Fruit fly (Drosophila melanogaster) whole organism, embryonic: ENCODE measurements around the gene CG18063.

Source experiments
- Aef1 ChIP-seq: fragments of 200-800 bp; sonication (Bioruptor generic); IDR thresholded peaks from 3 replicates; pipeline ENCODE4 v1.3.6; 2022; ENCODE audit warnings: missing biosample characterization, missing genetic modification characterization
- Blimp-1 ChIP-seq: fragments of 200-800 bp; sonication (Bioruptor generic); optimal IDR thresholded peaks from 3 replicates; lab custom pipeline; 2018; ENCODE audit warnings: missing biosample characterization, missing genetic modification characterization, mild to moderate bottlenecking, moderate library complexity, missing genetic modification reagents
- CG10654 ChIP-seq: fragments of 200-800 bp; sonication (Bioruptor generic); optimal IDR thresholded peaks from 2 replicates; lab custom pipeline; 2016; ENCODE audit warnings: missing biosample characterization, missing genetic modification characterization
- CG12071 ChIP-seq: fragments of 200-800 bp; sonication (Bioruptor generic); optimal IDR thresholded peaks from 3 replicates; lab custom pipeline; 2018; ENCODE audit warnings: missing biosample characterization, mild to moderate bottlenecking, missing genetic modification characterization
- CG12155 ChIP-seq: fragments of 200-800 bp; sonication (Bioruptor generic); optimal IDR thresholded peaks from 3 replicates; lab custom pipeline; 2016; ENCODE audit warnings: missing biosample characterization, missing genetic modification characterization
- CG13424 ChIP-seq: fragments of 200-800 bp; sonication (Bioruptor generic); optimal IDR thresholded peaks from 2 replicates; lab custom pipeline; 2019; ENCODE audit warnings: missing biosample characterization, mild to moderate bottlenecking, missing genetic modification characterization, moderate library complexity
- CG14014 ChIP-seq: fragments of 200-800 bp; sonication (Bioruptor generic); IDR thresholded peaks from 2 replicates; pipeline ENCODE4 v1.3.6; 2022; ENCODE audit warnings: missing biosample characterization, missing genetic modification characterization
- CG14710 ChIP-seq: fragments of 200-800 bp; sonication (Bioruptor generic); optimal IDR thresholded peaks from 3 replicates; lab custom pipeline; 2019; ENCODE audit warnings: missing biosample characterization, mild to moderate bottlenecking, missing genetic modification characterization, moderate library complexity
- CG15479 ChIP-seq: fragments of 200-800 bp; sonication (Bioruptor generic); optimal IDR thresholded peaks from 3 replicates; lab custom pipeline; 2019; ENCODE audit warnings: missing biosample characterization, mild to moderate bottlenecking, missing genetic modification characterization, moderate library complexity
- CG16779 ChIP-seq: fragments of 200-800 bp; sonication (Bioruptor generic); IDR thresholded peaks from 2 replicates; pipeline ENCODE4 v1.3.6; 2022; ENCODE audit warnings: missing biosample characterization, missing genetic modification characterization
- CG17385 ChIP-seq: fragments of 200-800 bp; sonication (Bioruptor generic); optimal IDR thresholded peaks from 3 replicates; lab custom pipeline; 2018; ENCODE audit warnings: missing biosample characterization, mild to moderate bottlenecking, missing genetic modification characterization
- CG17568 ChIP-seq: fragments of 200-800 bp; sonication (Bioruptor generic); optimal IDR thresholded peaks from 2 replicates; lab custom pipeline; 2018; ENCODE audit warnings: missing biosample characterization, mild to moderate bottlenecking, missing genetic modification characterization, moderate library complexity
- CG17802 ChIP-seq: fragments of 200-800 bp; sonication (Bioruptor generic); optimal IDR thresholded peaks from 2 replicates; lab custom pipeline; 2018; ENCODE audit warnings: missing biosample characterization, mild to moderate bottlenecking, missing genetic modification characterization, moderate library complexity
- CG1832 ChIP-seq: fragments of 200-800 bp; sonication (Bioruptor generic); optimal IDR thresholded peaks from 2 replicates; lab custom pipeline; 2017; ENCODE audit warnings: missing biosample characterization, mild to moderate bottlenecking, missing genetic modification characterization, inconsistent platforms
- CG3163 ChIP-seq: fragments of 200-800 bp; sonication (Bioruptor generic); optimal IDR thresholded peaks from 3 replicates; lab custom pipeline; 2016; ENCODE audit warnings: missing biosample characterization, missing genetic modification characterization
- CG32772 ChIP-seq: fragments of 200-800 bp; sonication (Bioruptor generic); IDR thresholded peaks from 2 replicates; pipeline ENCODE4 v1.3.6; 2022; ENCODE audit warnings: missing biosample characterization, missing genetic modification characterization
- CG3407 ChIP-seq: fragments of 200-800 bp; sonication (Bioruptor generic); optimal IDR thresholded peaks from 2 replicates; lab custom pipeline; 2018; ENCODE audit warnings: missing biosample characterization, mild to moderate bottlenecking, missing genetic modification characterization
- CG3726 ChIP-seq: fragments of 200-800 bp; sonication (Bioruptor generic); IDR thresholded peaks from 3 replicates; pipeline ENCODE4, ENCODE4 v1.3.6; 2022; ENCODE audit warnings: missing biosample characterization, missing genetic modification characterization
- CG4730 ChIP-seq: fragments of 200-800 bp; sonication (Bioruptor generic); IDR thresholded peaks from 2 replicates; pipeline ENCODE4 v1.3.6; 2022; ENCODE audit warnings: missing biosample characterization, missing genetic modification characterization
- CG6791 ChIP-seq: fragments of 200-800 bp; sonication (Bioruptor generic); IDR thresholded peaks from 3 replicates; pipeline ENCODE4 v1.3.6; 2022; ENCODE audit warnings: missing biosample characterization, missing genetic modification characterization; ENCODE audit not compliant: partially characterized antibody
- CG7745 ChIP-seq: fragments of 200-800 bp; sonication (Bioruptor generic); optimal IDR thresholded peaks from 2 replicates; lab custom pipeline; 2018; ENCODE audit warnings: missing biosample characterization, mild to moderate bottlenecking, missing genetic modification characterization, moderate library complexity
- CG7928 ChIP-seq: fragments of 200-800 bp; sonication (Bioruptor generic); optimal IDR thresholded peaks from 2 replicates; lab custom pipeline; 2017; ENCODE audit warnings: missing biosample characterization, mild to moderate bottlenecking, missing genetic modification characterization
- CG7963 ChIP-seq: fragments of 200-800 bp; sonication (Bioruptor generic); IDR thresholded peaks from 3 replicates; pipeline ENCODE4 v1.3.6; 2022; ENCODE audit warnings: missing biosample characterization, missing genetic modification characterization; ENCODE audit not compliant: partially characterized antibody
- CG7987 ChIP-seq: fragments of 200-800 bp; sonication (Bioruptor generic); optimal IDR thresholded peaks from 2 replicates; lab custom pipeline; 2018; ENCODE audit warnings: missing biosample characterization, mild to moderate bottlenecking, missing genetic modification characterization, moderate library complexity
- CG8290 ChIP-seq, 3 experiments: fragments of 200-800 bp; sonication (Bioruptor generic); optimal IDR thresholded peaks; 2 replicates each; lab custom pipeline; 2016 to 2019; ENCODE audit warnings: missing biosample characterization in 3 of 3, missing genetic modification characterization in 3 of 3, mild to moderate bottlenecking in 2 of 3, moderate library complexity in 1 of 3
- CG8359 ChIP-seq: fragments of 200-800 bp; sonication (Bioruptor generic); optimal IDR thresholded peaks from 2 replicates; lab custom pipeline; 2017; ENCODE audit warnings: missing biosample characterization, mild to moderate bottlenecking, missing genetic modification characterization, borderline replicate concordance
- CG8924 ChIP-seq: fragments of 200-800 bp; optimal IDR thresholded peaks from 3 replicates; lab custom pipeline; 2019; ENCODE audit warnings: missing biosample characterization, mild to moderate bottlenecking, missing genetic modification characterization, moderate library complexity
- CG9876 ChIP-seq: fragments of 200-800 bp; sonication (Bioruptor generic); optimal IDR thresholded peaks from 2 replicates; lab custom pipeline; 2016; ENCODE audit warnings: missing biosample characterization, missing genetic modification characterization
- CoRest ChIP-seq: fragments of 200-800 bp; sonication (Bioruptor generic); optimal IDR thresholded peaks from 3 replicates; lab custom pipeline; 2018; ENCODE audit warnings: missing biosample characterization, mild to moderate bottlenecking, missing genetic modification characterization, moderate library complexity
- Dip2 ChIP-seq: fragments of 200-800 bp; sonication (Bioruptor generic); IDR thresholded peaks from 2 replicates; pipeline ENCODE4 v1.3.6; 2022; ENCODE audit warnings: missing biosample characterization, missing genetic modification characterization
- Dip3 ChIP-seq: fragments of 200-800 bp; sonication (Bioruptor generic); optimal IDR thresholded peaks from 3 replicates; lab custom pipeline; 2016; ENCODE audit warnings: missing biosample characterization, missing genetic modification characterization
- Ets65A ChIP-seq: fragments of 200-800 bp; sonication (Bioruptor generic); peaks from one replicate; lab custom pipeline; 2016; ENCODE audit warnings: missing biosample characterization, missing genetic modification characterization
- Ets97D ChIP-seq: fragments of 200-800 bp; sonication (Bioruptor generic); optimal IDR thresholded peaks from 3 replicates; lab custom pipeline; 2016; ENCODE audit warnings: missing biosample characterization, missing genetic modification characterization
- Hr3 ChIP-seq: fragments of 200-800 bp; sonication (Bioruptor generic); optimal IDR thresholded peaks from 3 replicates; lab custom pipeline; 2016; ENCODE audit warnings: missing biosample characterization, missing genetic modification characterization
- NC2β ChIP-seq: fragments of 200-800 bp; sonication (Bioruptor generic); optimal IDR thresholded peaks from 2 replicates; lab custom pipeline; 2016; ENCODE audit warnings: missing biosample characterization, missing genetic modification characterization
- Rx ChIP-seq: fragments of 200-800 bp; sonication (Bioruptor generic); IDR thresholded peaks from 2 replicates; pipeline ENCODE4 v1.3.6; 2022; ENCODE audit warnings: missing biosample characterization, missing genetic modification characterization
- Sry-β ChIP-seq: fragments of 200-800 bp; sonication (Bioruptor generic); optimal IDR thresholded peaks from 2 replicates; lab custom pipeline; 2018; ENCODE audit warnings: missing biosample characterization, mild to moderate bottlenecking, missing genetic modification characterization, moderate library complexity
- Sry-δ ChIP-seq: fragments of 200-800 bp; sonication (Bioruptor generic); optimal IDR thresholded peaks from 2 replicates; lab custom pipeline; 2016; ENCODE audit warnings: missing biosample characterization, missing genetic modification characterization
- gcm ChIP-seq: fragments of 200-800 bp; sonication (Bioruptor generic); optimal IDR thresholded peaks from 2 replicates; lab custom pipeline; 2019; ENCODE audit warnings: missing biosample characterization, mild to moderate bottlenecking, missing genetic modification characterization, moderate library complexity
- gcm2 ChIP-seq: fragments of 200-800 bp; sonication (Bioruptor generic); optimal IDR thresholded peaks from 2 replicates; lab custom pipeline; 2016; ENCODE audit warnings: missing biosample characterization, missing genetic modification characterization
- insv ChIP-seq, 2 experiments: fragments of 200-800 bp; sonication (Bioruptor generic); optimal IDR thresholded peaks; 3 replicates each; lab custom pipeline; 2016 to 2018; ENCODE audit warnings: missing biosample characterization in 2 of 2, missing genetic modification characterization in 2 of 2
- oc ChIP-seq: fragments of 200-800 bp; sonication (Bioruptor generic); optimal IDR thresholded peaks from 2 replicates; lab custom pipeline; 2018; ENCODE audit warnings: missing biosample characterization, mild to moderate bottlenecking, missing genetic modification characterization, moderate library complexity
- onecut ChIP-seq: fragments of 200-800 bp; sonication (Bioruptor generic); IDR thresholded peaks from 2 replicates; pipeline ENCODE4 v1.3.6; 2022; ENCODE audit warnings: missing biosample characterization, missing genetic modification characterization
- pan ChIP-seq, 4 experiments: fragments of >200 bp in 3 of 4; fragments of 200-800 bp in 1 of 4; sonication (Bioruptor generic) in 1 of 4; optimal IDR thresholded peaks in 3 of 4; IDR thresholded peaks in 1 of 4; 2 replicates each; pipeline versions ENCODE4 v1.3.6 to Lab custom; 2017 to 2022; ENCODE audit warnings: missing biosample characterization in 2 of 4, missing genetic modification characterization in 2 of 4, mixed read lengths in 1 of 4
- sim ChIP-seq: fragments of 200-800 bp; sonication (Bioruptor generic); IDR thresholded peaks from 2 replicates; pipeline ENCODE4 v1.3.6; 2022; ENCODE audit warnings: missing biosample characterization, missing genetic modification characterization
- so ChIP-seq: fragments of 200-800 bp; sonication (Bioruptor generic); IDR thresholded peaks from 3 replicates; pipeline ENCODE4 v1.3.6; 2022; ENCODE audit warnings: missing biosample characterization, missing genetic modification characterization
- trh ChIP-seq: fragments of 200-800 bp; sonication (Bioruptor generic); optimal IDR thresholded peaks from 2 replicates; lab custom pipeline; 2016; ENCODE audit warnings: missing biosample characterization, missing genetic modification characterization

CG18063 gene

dm6 chr2L:15912008-15912900 lies 45.4 kb upstream of the CG18063 start (continued):
- TF ChIP-seq Dip2 (GFP tag; lab: Robert Waterston, UW) (no peak), oc (peak; percentile 97), CG7963 (no peak), CG17568 (GFP tag; lab: Kevin White, UChicago) (peak; percentile 72), CG1832 (GFP tag; lab: Kevin White, UChicago) (no peak), CG32772 (peak; percentile 89), CG12155 (peak; percentile 87), CoRest (tag; lab: Kevin White, UChicago) (peak; percentile 99), CG13424 (tag; lab: Kevin White, UChicago) (peak; percentile 96), Ets97D (GFP tag; lab: Kevin White, UChicago) (no peak), so (GFP tag; lab: Robert Waterston, UW) (peak; percentile 48; the same call in 2 of the 3 replicates), CG3163 (GFP tag; lab: Kevin White, UChicago) (no peak), CG7987 (GFP tag; lab: Kevin White, UChicago) (peak; percentile 92), CG3726 (GFP tag; lab: Robert Waterston, UW) (peak; percentile 90), CG9876 (GFP tag; lab: Kevin White, UChicago) (no peak), Blimp-1 (GFP tag; lab: Kevin White, UChicago) (no peak), CG14014 (peak; percentile 89), Ets65A (no peak), CG14710 (tag; lab: Kevin White, UChicago) (peak; percentile 87), pan (optimal IDR thresholded peaks at IDR 0.05; lab: Kevin White, UChicago) (no peak), pan (GFP tag; optimal IDR thresholded peaks at IDR 0.05 in 1 of 2, IDR thresholded peaks at IDR 0.05 in 1 of 2) (peak in 1 of 2 experiments; percentile 93), CG7745 (tag; lab: Kevin White, UChicago) (peak; percentile 60), onecut (peak; percentile 61), Sry-δ (GFP tag; lab: Kevin White, UChicago) (no peak), Sry-β (GFP tag; lab: Kevin White, UChicago) (no peak), Rx (GFP tag; lab: Robert Waterston, UW) (peak; percentile 71; the same call in 1 of the 2 replicates), CG8924 (tag; lab: Kevin White, UChicago) (peak; percentile 97), CG16779 (no peak), CG8359 (GFP tag; lab: Kevin White, UChicago) (peak; percentile 78), CG12071 (GFP tag; lab: Kevin White, UChicago) (peak; percentile 57), gcm (GFP tag; lab: Kevin White, UChicago) (peak; percentile 85), trh (GFP tag; lab: Kevin White, UChicago) (peak; percentile 70), CG17385 (GFP tag; lab: Kevin White, UChicago) (peak; percentile 89), sim (GFP tag; lab: Robert Waterston, UW) (peak; percentile 71; the same call in 1 of the 2 replicates), CG17802 (tag; lab: Kevin White, UChicago) (peak; percentile 49), NC2β (GFP tag; lab: Kevin White, UChicago) (no peak), CG7928 (GFP tag; lab: Kevin White, UChicago) (peak; percentile 48), CG8290 (GFP tag; optimal IDR thresholded peaks at IDR 0.05; lab: Kevin White, UChicago) (peak; percentile 83), CG8290 (tag; optimal IDR thresholded peaks at IDR 0.05; lab: Kevin White, UChicago) (peak in 1 of 2 experiments; percentile 17), CG4730 (GFP tag; lab: Robert Waterston, UW) (peak; percentile 89), CG6791 (0 out of 3 replicates have a peak, but pooled peaks have one; percentile 22), CG3407 (GFP tag; lab: Kevin White, UChicago) (peak; percentile 85), CG15479 (GFP tag; lab: Kevin White, UChicago) (no peak), Hr3 (GFP tag; lab: Kevin White, UChicago) (peak; percentile 66), CG10654 (GFP tag; lab: Kevin White, UChicago) (peak; percentile 85), gcm2 (GFP tag; lab: Kevin White, UChicago) (no peak), Aef1 (GFP tag; lab: Robert Waterston, UW) (peak; percentile 88), insv (GFP tag; optimal IDR thresholded peaks at IDR 0.05; lab: Kevin White, UChicago) (peak in 1 of 2 experiments; percentile 62), Dip3 (GFP tag; lab: Kevin White, UChicago) (peak; percentile 23)
